Fruit fly (Drosophila melanogaster) whole organism, wandering third instar larva: Measurements from ENCODE around the gene CG31793.

ENCODE experiments used
- Abd-B ChIP-seq: fragments of >200 bp; optimal IDR thresholded peaks from 2 replicates; lab custom pipeline; 2017; ENCODE audit warnings: missing biosample characterization, missing genetic modification characterization
- CG32264 ChIP-seq: fragments of 200-800 bp; sonication (Bioruptor generic); optimal IDR thresholded peaks from 2 replicates; lab custom pipeline; 2016; ENCODE audit warnings: missing biosample characterization, missing genetic modification characterization
- CG9705 ChIP-seq: fragments of 200-800 bp; sonication (Bioruptor generic); optimal IDR thresholded peaks from 2 replicates; lab custom pipeline; 2018; ENCODE audit warnings: missing biosample characterization, mild to moderate bottlenecking, missing genetic modification characterization
- CrebA ChIP-seq: fragments of 200-800 bp; sonication (Bioruptor generic); optimal IDR thresholded peaks from 2 replicates; lab custom pipeline; 2016; ENCODE audit warnings: missing biosample characterization, mild to moderate bottlenecking, missing genetic modification characterization, borderline replicate concordance
- Dfd ChIP-seq: fragments of >200 bp; optimal IDR thresholded peaks from 2 replicates; lab custom pipeline; 2017; ENCODE audit warnings: missing biosample characterization, missing genetic modification characterization
- Dif ChIP-seq: fragments of 200-275, 200-300 bp; sonication (Bioruptor generic); optimal IDR thresholded peaks from 2 replicates; lab custom pipeline; 2018; ENCODE audit warnings: missing biosample characterization, missing genetic modification characterization; ENCODE audit not compliant: partially characterized antibody
- GATAd ChIP-seq: sonication (Bioruptor generic); optimal IDR thresholded peaks from 2 replicates; lab custom pipeline; 2016; ENCODE audit warnings: missing biosample characterization, missing genetic modification characterization
- HLH106 ChIP-seq: fragments of 200-800 bp; optimal IDR thresholded peaks from 3 replicates; lab custom pipeline; 2019; ENCODE audit warnings: missing biosample characterization, mild to moderate bottlenecking, missing genetic modification characterization, moderate library complexity
- Hnf4 ChIP-seq: fragments of 200-800 bp; sonication (Bioruptor generic); optimal IDR thresholded peaks from 2 replicates; lab custom pipeline; 2016; ENCODE audit warnings: missing biosample characterization, mild to moderate bottlenecking, missing genetic modification characterization
- Hr78 ChIP-seq: fragments of >200 bp; optimal IDR thresholded peaks from 2 replicates; lab custom pipeline; 2017; ENCODE audit warnings: missing biosample characterization, missing genetic modification characterization
- Hr83 ChIP-seq: fragments of 200-300 bp; sonication (Bioruptor generic); optimal IDR thresholded peaks from 2 replicates; lab custom pipeline; 2016; ENCODE audit warnings: missing biosample characterization, mild to moderate bottlenecking, missing genetic modification characterization, moderate library complexity; ENCODE audit not compliant: poor library complexity, severe bottlenecking
- Jra ChIP-seq: sonication (Bioruptor generic); optimal IDR thresholded peaks from 2 replicates; lab custom pipeline; 2016; ENCODE audit warnings: missing biosample characterization, missing genetic modification characterization
- Mio ChIP-seq: sonication (Bioruptor generic); optimal IDR thresholded peaks from 2 replicates; lab custom pipeline; 2016; ENCODE audit warnings: missing biosample characterization, missing genetic modification characterization
- Myc ChIP-seq: fragments of >200 bp; optimal IDR thresholded peaks from 2 replicates; lab custom pipeline; 2017
- N ChIP-seq: fragments of >200 bp; optimal IDR thresholded peaks from 2 replicates; lab custom pipeline; 2018; ENCODE audit warnings: missing biosample characterization, missing external identifiers, missing genetic modification characterization
- OdsH ChIP-seq: fragments of 200-800 bp; sonication (Bioruptor generic); optimal IDR thresholded peaks from 2 replicates; lab custom pipeline; 2016; ENCODE audit warnings: missing biosample characterization, mild to moderate bottlenecking, missing genetic modification characterization
- Rel ChIP-seq, 2 experiments: fragments of 200-800 bp; sonication (Bioruptor generic) in 1 of 2; optimal IDR thresholded peaks; 2 replicates in 1 of 2; 3 replicates in 1 of 2; lab custom pipeline; 2016 to 2019; ENCODE audit warnings: mild to moderate bottlenecking in 2 of 2, missing biosample characterization in 2 of 2, missing genetic modification characterization in 2 of 2, moderate library complexity in 1 of 2
- Sp1 ChIP-seq: fragments of 200-800 bp; sonication (Bioruptor generic); optimal IDR thresholded peaks from 3 replicates; lab custom pipeline; 2019; ENCODE audit warnings: missing biosample characterization, mild to moderate bottlenecking, missing genetic modification characterization, moderate library complexity
- Vsx2 ChIP-seq: fragments of 200-300, 225-300 bp; sonication (Bioruptor generic); optimal IDR thresholded peaks from 2 replicates; lab custom pipeline; 2018; ENCODE audit warnings: missing biosample characterization, missing genetic modification characterization; ENCODE audit not compliant: partially characterized antibody
- br ChIP-seq: fragments of 200-800 bp; sonication (Bioruptor generic); optimal IDR thresholded peaks from 2 replicates; lab custom pipeline; 2016; ENCODE audit warnings: missing biosample characterization, missing genetic modification characterization
- brk ChIP-seq: fragments of 200-800 bp; sonication (Bioruptor generic); optimal IDR thresholded peaks from 2 replicates; lab custom pipeline; 2016; ENCODE audit warnings: missing biosample characterization, mild to moderate bottlenecking, missing genetic modification characterization
- dl ChIP-seq, 2 experiments: fragments of 175-275, 200-275 bp in 1 of 2; fragments of 200-275 bp in 1 of 2; sonication (Bioruptor generic); optimal IDR thresholded peaks; lab custom pipeline; 2018; ENCODE audit warnings: mild to moderate bottlenecking in 2 of 2, missing biosample characterization in 2 of 2, missing genetic modification characterization in 2 of 2, moderate library complexity in 2 of 2; ENCODE audit not compliant: partially characterized antibody in 2 of 2, insufficient read depth in 1 of 2
- dmrt93B ChIP-seq: fragments of 200-800 bp; sonication (Bioruptor generic); optimal IDR thresholded peaks from 2 replicates; lab custom pipeline; 2018; ENCODE audit warnings: missing biosample characterization, mild to moderate bottlenecking, missing genetic modification characterization
- dsf ChIP-seq: sonication (Bioruptor generic); optimal IDR thresholded peaks from 2 replicates; lab custom pipeline; 2016; ENCODE audit warnings: missing biosample characterization, missing genetic modification characterization, borderline replicate concordance
- ey ChIP-seq: fragments of 200-800 bp; sonication (Bioruptor generic); optimal IDR thresholded peaks from 2 replicates; lab custom pipeline; 2016; ENCODE audit warnings: missing biosample characterization, missing genetic modification characterization
- foxo ChIP-seq, 2 experiments: fragments of 200-800 bp; sonication (Bioruptor generic); optimal IDR thresholded peaks; 2 replicates in 1 of 2; 3 replicates in 1 of 2; lab custom pipeline; 2016 to 2017; ENCODE audit warnings: missing biosample characterization in 2 of 2, missing genetic modification characterization in 2 of 2
- fru ChIP-seq: fragments of 200-800 bp; sonication (Bioruptor generic); optimal IDR thresholded peaks from 3 replicates; lab custom pipeline; 2016; ENCODE audit warnings: missing biosample characterization, mild to moderate bottlenecking, missing genetic modification characterization
- h ChIP-seq: fragments of 200-800 bp; sonication (Bioruptor generic); optimal IDR thresholded peaks from 3 replicates; lab custom pipeline; 2016; ENCODE audit warnings: missing biosample characterization, mild to moderate bottlenecking, missing genetic modification characterization
- jim ChIP-seq: fragments of 175-275, 200-325 bp; sonication (Bioruptor generic); optimal IDR thresholded peaks from 2 replicates; lab custom pipeline; 2016; ENCODE audit warnings: missing biosample characterization, mild to moderate bottlenecking, missing genetic modification characterization
- lola ChIP-seq: fragments of >200 bp; optimal IDR thresholded peaks from 2 replicates; lab custom pipeline; 2017; ENCODE audit warnings: missing biosample characterization, missing genetic modification characterization
- pan ChIP-seq: fragments of >200 bp; optimal IDR thresholded peaks from 2 replicates; lab custom pipeline; 2017
- psq ChIP-seq: fragments of 200-800 bp; sonication (Bioruptor generic); optimal IDR thresholded peaks from 3 replicates; lab custom pipeline; 2017; ENCODE audit warnings: missing biosample characterization, mild to moderate bottlenecking, missing genetic modification characterization, moderate library complexity
- rgr ChIP-seq: fragments of 200-800 bp; sonication (Bioruptor generic); optimal IDR thresholded peaks from 3 replicates; lab custom pipeline; 2016; ENCODE audit warnings: missing biosample characterization, mild to moderate bottlenecking, missing genetic modification characterization
- sage ChIP-seq: fragments of 200-800 bp; sonication (Bioruptor generic); optimal IDR thresholded peaks from 2 replicates; lab custom pipeline; 2016; ENCODE audit warnings: missing biosample characterization, mild to moderate bottlenecking, missing genetic modification characterization
- sv ChIP-seq: fragments of 200-800 bp; sonication (Bioruptor generic); optimal IDR thresholded peaks from 3 replicates; lab custom pipeline; 2016; ENCODE audit warnings: missing biosample characterization, missing genetic modification characterization
- tai ChIP-seq: sonication (Bioruptor generic); optimal IDR thresholded peaks from 2 replicates; lab custom pipeline; 2016; ENCODE audit warnings: missing biosample characterization, missing genetic modification characterization
- usp ChIP-seq: fragments of >200 bp; optimal IDR thresholded peaks from 2 replicates; lab custom pipeline; 2017; ENCODE audit warnings: missing biosample characterization, missing genetic modification characterization
- woc ChIP-seq: sonication (Bioruptor generic); optimal IDR thresholded peaks from 2 replicates; lab custom pipeline; 2016; ENCODE audit warnings: missing biosample characterization, mild to moderate bottlenecking, missing genetic modification characterization

CG31793 gene

DNA sequence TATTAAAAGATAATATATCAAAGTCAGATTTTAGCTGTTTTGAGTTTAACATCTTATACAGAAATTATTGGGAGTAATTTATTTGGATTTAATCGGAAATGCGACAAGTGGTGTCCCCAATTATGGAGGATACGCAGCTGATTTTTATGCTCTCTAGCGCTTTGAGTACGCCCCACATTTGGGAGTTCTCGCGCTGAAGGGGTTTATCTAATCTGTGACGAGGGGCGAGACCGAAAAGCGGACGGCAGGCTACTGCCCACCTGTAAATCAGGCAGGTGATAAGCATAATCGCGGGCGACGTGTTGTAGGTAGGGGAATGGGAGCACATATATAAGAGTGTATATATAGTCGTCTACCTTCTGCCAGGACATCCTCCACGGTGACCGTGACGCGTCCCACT lies 35.3 kb upstream of the CG31793 start:
- no peak for TF ChIP-seq lola (GFP tag; lab: Kevin White, UChicago)
- peak; percentile 3 for TF ChIP-seq h

- TF ChIP-seq brk, result no peak
- TF ChIP-seq foxo (GFP tag; optimal IDR thresholded peaks at IDR 0.05; lab: Kevin White, UChicago), result peak in 1 of 2 experiments; percentile 50
- peak; percentile 51 for TF ChIP-seq Sp1 (GFP tag; lab: Kevin White, UChicago)
- TF ChIP-seq rgr (GFP tag; lab: Kevin White, UChicago), result peak; percentile 50
- peak; percentile 86 for TF ChIP-seq woc (GFP tag; lab: Kevin White, UChicago)
- TF ChIP-seq Myc (lab: Kevin White, UChicago), result peak; percentile 78
- no peak for TF ChIP-seq Mio (GFP tag; lab: Kevin White, UChicago)
- TF ChIP-seq Jra (GFP tag; lab: Kevin White, UChicago), result peak; percentile 70
- TF ChIP-seq Rel (GFP tag; optimal IDR thresholded peaks at IDR 0.05; lab: Kevin White, UChicago), result no peak
- peak; percentile 66 for TF ChIP-seq Rel (tag; optimal IDR thresholded peaks at IDR 0.05; lab: Kevin White, UChicago)
- peak; percentile 27 for TF ChIP-seq sv (GFP tag; lab: Kevin White, UChicago)
- TF ChIP-seq br (GFP tag; lab: Kevin White, UChicago), result peak; percentile 22
- TF ChIP-seq dmrt93B (GFP tag; lab: Kevin White, UChicago), result peak; percentile 16
- no peak for TF ChIP-seq Hr78 (GFP tag; lab: Kevin White, UChicago)
- peak; percentile 95 for TF ChIP-seq Vsx2 (GFP tag; lab: Kevin White, UChicago)
- TF ChIP-seq tai (GFP tag; lab: Kevin White, UChicago), result no peak
- peak; percentile 60 for TF ChIP-seq h
- no peak for TF ChIP-seq jim (GFP tag; lab: Kevin White, UChicago)
- no peak for TF ChIP-seq sage (GFP tag; lab: Kevin White, UChicago)
- peak; percentile 24 for TF ChIP-seq Hr83
- TF ChIP-seq dsf (GFP tag; lab: Kevin White, UChicago), result peak; percentile 30
- TF ChIP-seq dl (GFP tag; optimal IDR thresholded peaks at IDR 0.05; lab: Kevin White, UChicago; ENCODE audit: insufficient read depth in 1 of 2, partially characterized antibody in 2 of 2), result no peak
- no peak for TF ChIP-seq Dfd (GFP tag; lab: Kevin White, UChicago)
- no peak for TF ChIP-seq usp (GFP tag; lab: Kevin White, UChicago)
- peak; percentile 15 for TF ChIP-seq psq (GFP tag; lab: Kevin White, UChicago)
- no peak for TF ChIP-seq pan
- TF ChIP-seq CG32264, result no peak
- no peak for TF ChIP-seq N (GFP tag; lab: Kevin White, UChicago)
- TF ChIP-seq fru (GFP tag; lab: Kevin White, UChicago), result peak; percentile 67
- TF ChIP-seq Hnf4, result peak; percentile 36
- TF ChIP-seq OdsH (GFP tag; lab: Kevin White, UChicago), result peak; percentile 11
- TF ChIP-seq Abd-B (GFP tag; lab: Kevin White, UChicago), result no peak
- peak; percentile 29 for TF ChIP-seq CG9705 (GFP tag; lab: Kevin White, UChicago)
- no peak for TF ChIP-seq Dif (GFP tag; lab: Kevin White, UChicago)
- no peak for TF ChIP-seq CrebA (GFP tag; lab: Kevin White, UChicago)
- TF ChIP-seq HLH106 (tag; lab: Kevin White, UChicago), result peak; percentile 18
- peak; percentile 11 for TF ChIP-seq ey (GFP tag; lab: Kevin White, UChicago)
- TF ChIP-seq GATAd, result peak; percentile 58
- TF ChIP-seq lola (GFP tag; lab: Kevin White, UChicago), result no peak
- TF ChIP-seq, all 38 proteins: peak for 22
These were observed 34.6 kb upstream of the CG31793 start, which contains the start of the genes Nak and Tango6 for dm6 chr2L:18968370-18969105. Gene Nak, minus strand, starts transcription at chr2L:18968744. Gene Tango6, plus strand, starts transcription at chr2L:18969028.
